Worm (Caenorhabditis elegans) whole organism, early embryonic: ENCODE results near the gene M163.9.

ENCODE experiments used
- B0310.2 ChIP-seq: sonication (generic microtip); optimal IDR thresholded peaks from 2 replicates; lab custom pipeline; 2016; ENCODE audit warnings: mild to moderate bottlenecking, missing genetic modification characterization, missing compliant biosample characterization
- F13C5.2 ChIP-seq: sonication (generic microtip); optimal IDR thresholded peaks from 2 replicates; lab custom pipeline; 2017; ENCODE audit warnings: mild to moderate bottlenecking, missing genetic modification characterization, inconsistent platforms, missing compliant biosample characterization
- ama-1 ChIP-seq: fragments of 150-350 bp; optimal IDR thresholded peaks from 2 replicates; lab custom pipeline; 2014
- ceh-13 ChIP-seq: fragments of 200-800 bp; sonication (Bioruptor generic); optimal IDR thresholded peaks from 2 replicates; lab custom pipeline; 2018; ENCODE audit warnings: mild to moderate bottlenecking, missing genetic modification characterization, missing compliant biosample characterization
- ceh-36 ChIP-seq: sonication (generic microtip); optimal IDR thresholded peaks from 2 replicates; lab custom pipeline; 2016; ENCODE audit warnings: missing genetic modification characterization, inconsistent platforms, missing compliant biosample characterization
- ets-7 ChIP-seq: sonication (generic microtip); optimal IDR thresholded peaks from 2 replicates; lab custom pipeline; 2016; ENCODE audit warnings: missing genotype, missing genetic modification characterization, missing compliant biosample characterization
- flt-1 ChIP-seq: fragments of 200-800 bp; sonication (Bioruptor generic); IDR thresholded peaks from 2 replicates; pipeline ENCODE4 v1.3.6; 2022; ENCODE audit warnings: missing genetic modification characterization, missing compliant biosample characterization
- hmbx-1 ChIP-seq: sonication (generic microtip); optimal IDR thresholded peaks from 2 replicates; lab custom pipeline; 2016; ENCODE audit warnings: mild to moderate bottlenecking, missing genetic modification characterization, missing compliant biosample characterization
- hmg-4 ChIP-seq: fragments of 200-800 bp; sonication (Bioruptor generic); optimal IDR thresholded peaks from 2 replicates; lab custom pipeline; 2018; ENCODE audit warnings: mild to moderate bottlenecking, missing genetic modification characterization, missing compliant biosample characterization
- hnd-1 ChIP-seq: sonication (generic microtip); optimal IDR thresholded peaks from 2 replicates; lab custom pipeline; 2016; ENCODE audit warnings: missing genetic modification characterization, missing compliant biosample characterization
- pes-1 ChIP-seq: fragments of 200-800 bp; sonication (Bioruptor generic); IDR thresholded peaks from 2 replicates; pipeline ENCODE4 v1.3.6; 2022; ENCODE audit warnings: missing genetic modification reagents, missing genetic modification characterization, missing compliant biosample characterization
- sea-1 ChIP-seq: fragments of 200-800 bp; sonication (Bioruptor generic); conservative IDR thresholded peaks from 2 replicates; pipeline ENCODE4 v1.3.6; 2022; ENCODE audit warnings: missing genetic modification characterization, missing compliant biosample characterization
- tbx-11 ChIP-seq: fragments of 200-800 bp; sonication (Bioruptor generic); IDR thresholded peaks from 2 replicates; pipeline ENCODE4 v1.3.6; 2022; ENCODE audit warnings: missing genetic modification characterization, missing compliant biosample characterization
- tbx-37 ChIP-seq: fragments of 200-800 bp; sonication (Bioruptor generic); conservative IDR thresholded peaks from 2 replicates; pipeline ENCODE4 v1.3.6; 2022; ENCODE audit warnings: missing genetic modification reagents, missing genetic modification characterization, missing compliant biosample characterization

DNA sequence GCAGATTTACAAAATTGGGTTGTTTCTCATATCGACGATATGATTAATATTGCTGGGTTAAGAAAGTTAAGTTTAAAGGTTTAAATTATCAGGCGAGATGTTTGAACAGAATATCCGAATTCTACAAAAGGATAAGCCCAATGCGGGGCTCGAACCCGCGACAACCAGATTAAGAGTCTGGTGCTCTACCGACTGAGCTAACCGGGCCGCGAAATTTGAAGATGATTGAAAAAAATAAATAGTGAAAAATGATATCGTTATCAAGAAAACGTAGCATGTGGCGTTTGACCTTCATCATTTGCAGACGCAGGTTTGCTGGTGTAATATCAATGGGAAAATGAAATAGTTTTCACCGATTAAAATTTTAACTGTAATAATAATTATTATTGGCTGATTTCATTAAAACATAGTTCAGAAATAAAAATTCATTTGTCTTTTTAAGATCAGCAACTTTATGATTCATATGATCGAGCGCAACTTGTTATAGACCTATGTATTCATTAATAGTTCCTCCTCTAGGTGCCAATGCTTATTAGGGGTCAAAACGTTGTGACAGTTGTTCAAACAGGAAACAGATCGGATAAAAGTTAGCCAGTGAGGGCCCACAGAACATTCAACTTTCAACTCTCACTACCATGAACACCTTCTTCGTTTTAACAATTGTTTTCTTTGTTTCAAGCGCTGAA, 9.5 kb downstream of the M163.9 start, which contains the start of gene M163.11:
- TF ChIP-seq ceh-36 (tag; lab: Kevin White, UChicago) (no peak), ama-1 (lab: Kevin White, UChicago) (no peak), ets-7 (no peak), pes-1 (GFP tag; lab: Robert Waterston, UW) (no peak), hmbx-1 (no peak), sea-1 (GFP tag; lab: Robert Waterston, UW) (no peak), hmg-4 (GFP tag; lab: Kevin White, UChicago) (no peak), F13C5.2 (tag; lab: Kevin White, UChicago) (no peak), tbx-11 (GFP tag; lab: Robert Waterston, UW) (no peak), hnd-1 (tag; lab: Kevin White, UChicago) (no peak), B0310.2 (tag; lab: Kevin White, UChicago) (no peak), flt-1 (GFP tag; lab: Robert Waterston, UW) (no peak), ceh-13 (no peak), tbx-37 (no peak)
